Fruit fly (Drosophila melanogaster) whole organism, embryonic: ENCODE data around the gene cbt.

Source experiments
- B-H1 ChIP-seq: fragments of 200-800 bp; sonication (Bioruptor generic); IDR thresholded peaks from 3 replicates; pipeline ENCODE4 v1.3.6; 2022; ENCODE audit warnings: missing biosample characterization, missing genetic modification characterization
- CG10267 ChIP-seq: fragments of 200-800 bp; sonication (Bioruptor generic); optimal IDR thresholded peaks from 2 replicates; lab custom pipeline; 2018; ENCODE audit warnings: missing biosample characterization, mild to moderate bottlenecking, missing genetic modification characterization, moderate library complexity
- CG10654 ChIP-seq: fragments of 200-800 bp; sonication (Bioruptor generic); optimal IDR thresholded peaks from 2 replicates; lab custom pipeline; 2016; ENCODE audit warnings: missing biosample characterization, missing genetic modification characterization
- CG11247 ChIP-seq: fragments of 200-800 bp; sonication (Bioruptor generic); IDR thresholded peaks from 2 replicates; pipeline ENCODE4 v1.3.6; 2022; ENCODE audit warnings: missing biosample characterization, missing genetic modification characterization
- CG14441 ChIP-seq: fragments of 200-800 bp; sonication (Bioruptor generic); IDR thresholded peaks from 2 replicates; pipeline ENCODE4 v1.3.6; 2022; ENCODE audit warnings: missing biosample characterization, missing genetic modification characterization
- CG14710 ChIP-seq: fragments of 200-800 bp; sonication (Bioruptor generic); optimal IDR thresholded peaks from 3 replicates; lab custom pipeline; 2019; ENCODE audit warnings: missing biosample characterization, mild to moderate bottlenecking, missing genetic modification characterization, moderate library complexity
- CG2889 ChIP-seq: fragments of 200-800 bp; sonication (Bioruptor generic); IDR thresholded peaks from 3 replicates; pipeline ENCODE4 v1.3.6; 2022; ENCODE audit warnings: missing biosample characterization, missing genetic modification characterization
- CG30431 ChIP-seq: fragments of 200-800 bp; sonication (Bioruptor generic); optimal IDR thresholded peaks from 2 replicates; lab custom pipeline; 2017; ENCODE audit warnings: missing biosample characterization, missing genetic modification characterization
- CG32767 ChIP-seq: fragments of 200-800 bp; sonication (Bioruptor generic); IDR thresholded peaks from 2 replicates; pipeline ENCODE4 v1.3.6; 2022; ENCODE audit warnings: missing biosample characterization, missing genetic modification characterization
- CG4820 ChIP-seq: fragments of 200-800 bp; sonication (Bioruptor generic); optimal IDR thresholded peaks from 3 replicates; lab custom pipeline; 2016; ENCODE audit warnings: missing biosample characterization, missing genetic modification characterization
- CG6272 ChIP-seq: fragments of 200-800 bp; sonication (Bioruptor generic); IDR thresholded peaks from 2 replicates; pipeline ENCODE4 v1.3.6; 2022; ENCODE audit warnings: missing biosample characterization, missing genetic modification characterization
- CG8290 ChIP-seq, 3 experiments: fragments of 200-800 bp; sonication (Bioruptor generic); optimal IDR thresholded peaks; 2 replicates each; lab custom pipeline; 2016 to 2019; ENCODE audit warnings: missing biosample characterization in 3 of 3, missing genetic modification characterization in 3 of 3, mild to moderate bottlenecking in 2 of 3, moderate library complexity in 1 of 3
- CG9437 ChIP-seq: fragments of 200-800 bp; sonication (Bioruptor generic); optimal IDR thresholded peaks from 2 replicates; lab custom pipeline; 2018; ENCODE audit warnings: missing biosample characterization, mild to moderate bottlenecking, missing genetic modification characterization
- CG9797 ChIP-seq: fragments of 200-800 bp; sonication (Bioruptor generic); optimal IDR thresholded peaks from 3 replicates; lab custom pipeline; 2018; ENCODE audit warnings: missing biosample characterization, mild to moderate bottlenecking, missing genetic modification characterization
- Dref ChIP-seq: fragments of 200-800 bp; sonication (Bioruptor generic); IDR thresholded peaks from 2 replicates; pipeline ENCODE4 v1.3.6; 2022; ENCODE audit warnings: missing biosample characterization, missing genetic modification characterization
- E2f2 ChIP-seq: fragments of 200-800 bp; sonication (Bioruptor generic); IDR thresholded peaks from 2 replicates; pipeline ENCODE4 v1.3.6; 2022; ENCODE audit warnings: missing biosample characterization, missing genetic modification characterization
- ERR ChIP-seq: fragments of 200-800 bp; sonication (Bioruptor generic); optimal IDR thresholded peaks from 2 replicates; lab custom pipeline; 2016; ENCODE audit warnings: missing biosample characterization, missing genetic modification characterization
- HLHmδ ChIP-seq: fragments of 200-800 bp; sonication (Bioruptor generic); optimal IDR thresholded peaks from 2 replicates; lab custom pipeline; 2018; ENCODE audit warnings: missing biosample characterization, mild to moderate bottlenecking, missing genetic modification characterization, moderate library complexity
- Med ChIP-seq: fragments of 200-800 bp; sonication (Bioruptor generic); peaks from one replicate; lab custom pipeline; 2016; ENCODE audit warnings: missing biosample characterization, missing genetic modification characterization, mild to moderate bottlenecking, inconsistent platforms, moderate library complexity
- NK7.1 ChIP-seq: fragments of 200-800 bp; sonication (Bioruptor generic); optimal IDR thresholded peaks from 3 replicates; lab custom pipeline; 2016; ENCODE audit warnings: missing biosample characterization, missing genetic modification characterization
- Poxn ChIP-seq: fragments of 200-800 bp; sonication (Bioruptor generic); IDR thresholded peaks from 2 replicates; pipeline ENCODE4 v1.3.6; 2022; ENCODE audit warnings: missing biosample characterization, missing genetic modification characterization
- Spps ChIP-seq: fragments of 200-800 bp; sonication (Bioruptor generic); optimal IDR thresholded peaks from 2 replicates; lab custom pipeline; 2018; ENCODE audit warnings: missing biosample characterization, mild to moderate bottlenecking, missing genetic modification characterization
- al ChIP-seq: fragments of 200-800 bp; sonication (Bioruptor generic); IDR thresholded peaks from 2 replicates; pipeline ENCODE4 v1.3.6; 2022; ENCODE audit warnings: missing biosample characterization, missing genetic modification characterization
- aop ChIP-seq: fragments of 200-800 bp; sonication (Bioruptor generic); IDR thresholded peaks from 2 replicates; pipeline ENCODE4 v1.3.6; 2022; ENCODE audit warnings: missing biosample characterization, missing genetic modification characterization
- ash1 ChIP-seq: fragments of 200-800 bp; sonication (Bioruptor generic); optimal IDR thresholded peaks from 2 replicates; lab custom pipeline; 2018; ENCODE audit warnings: missing biosample characterization, mild to moderate bottlenecking, missing genetic modification characterization
- cg ChIP-seq: fragments of 200-800 bp; sonication (Bioruptor generic); optimal IDR thresholded peaks from 3 replicates; lab custom pipeline; 2019; ENCODE audit warnings: missing biosample characterization, mild to moderate bottlenecking, missing genetic modification characterization, moderate library complexity
- chinmo ChIP-seq: fragments of 200-800 bp; sonication (Bioruptor generic); IDR thresholded peaks from 4 replicates; pipeline ENCODE4 v1.3.6; 2022; ENCODE audit warnings: missing biosample characterization, missing genetic modification characterization; ENCODE audit not compliant: partially characterized antibody
- chm ChIP-seq: fragments of 200-800 bp; sonication (Bioruptor generic); IDR thresholded peaks from 2 replicates; pipeline ENCODE4 v1.3.6; 2022; ENCODE audit warnings: missing biosample characterization, missing genetic modification characterization
- corto ChIP-seq: fragments of 200-800 bp; sonication (Bioruptor generic); optimal IDR thresholded peaks from 2 replicates; lab custom pipeline; 2016; ENCODE audit warnings: missing biosample characterization, mild to moderate bottlenecking, missing genetic modification characterization, moderate library complexity
- dati ChIP-seq: fragments of 200-800 bp; sonication (Bioruptor generic); IDR thresholded peaks from 2 replicates; pipeline ENCODE4 v1.3.6; 2022; ENCODE audit warnings: missing biosample characterization, missing genetic modification characterization
- dimm ChIP-seq: fragments of 200-800 bp; sonication (Bioruptor generic); IDR thresholded peaks from 2 replicates; pipeline ENCODE4 v1.3.6; 2022; ENCODE audit warnings: missing biosample characterization, missing genetic modification characterization
- dmrt11E ChIP-seq: fragments of 200-800 bp; sonication (Bioruptor generic); optimal IDR thresholded peaks from 3 replicates; lab custom pipeline; 2018; ENCODE audit warnings: missing biosample characterization, mild to moderate bottlenecking, missing genetic modification characterization, moderate library complexity
- dysf ChIP-seq: fragments of 200-800 bp; sonication (Bioruptor generic); IDR thresholded peaks from 3 replicates; pipeline ENCODE4 v1.3.6; 2022; ENCODE audit warnings: missing biosample characterization, missing genetic modification characterization
- ewg ChIP-seq: fragments of 200-800 bp; sonication (Bioruptor generic); optimal IDR thresholded peaks from 3 replicates; lab custom pipeline; 2017; ENCODE audit warnings: mild to moderate bottlenecking, missing biosample characterization, missing genetic modification reagents, missing genetic modification characterization
- ftz-f1 ChIP-seq: fragments of 200-800 bp; sonication (Bioruptor generic); optimal IDR thresholded peaks from 2 replicates; lab custom pipeline; 2016; ENCODE audit warnings: missing biosample characterization, missing genetic modification characterization
- gfzf ChIP-seq: fragments of 200-800 bp; sonication (Bioruptor generic); optimal IDR thresholded peaks from 2 replicates; lab custom pipeline; 2016; ENCODE audit warnings: missing biosample characterization, mild to moderate bottlenecking, missing genetic modification characterization, moderate library complexity
- grau ChIP-seq: fragments of 200-800 bp; optimal IDR thresholded peaks from 3 replicates; lab custom pipeline; 2019; ENCODE audit warnings: missing biosample characterization, mild to moderate bottlenecking, missing genetic modification characterization, moderate library complexity
- h ChIP-seq: fragments of >200 bp; optimal IDR thresholded peaks from 2 replicates; lab custom pipeline; 2017
- ind ChIP-seq: fragments of 200-800 bp; sonication (Bioruptor generic); optimal IDR thresholded peaks from 3 replicates; lab custom pipeline; 2016; ENCODE audit warnings: missing biosample characterization, missing genetic modification characterization
- kay ChIP-seq: fragments of 200-800 bp; sonication (Bioruptor generic); optimal IDR thresholded peaks from 2 replicates; lab custom pipeline; 2016; ENCODE audit warnings: missing biosample characterization, missing genetic modification characterization
- lab ChIP-seq: fragments of 200-800 bp; sonication (Bioruptor generic); optimal IDR thresholded peaks from 3 replicates; lab custom pipeline; 2017; ENCODE audit warnings: missing biosample characterization, missing genetic modification characterization, mild to moderate bottlenecking, moderate library complexity, missing genetic modification reagents
- lilli ChIP-seq: fragments of 200-800 bp; sonication (Bioruptor generic); optimal IDR thresholded peaks from 3 replicates; lab custom pipeline; 2016; ENCODE audit warnings: missing biosample characterization, missing genetic modification characterization
- lov ChIP-seq, 2 experiments: fragments of 200-800 bp in 1 of 2; fragments of >200 bp in 1 of 2; sonication (Bioruptor generic) in 1 of 2; IDR thresholded peaks in 1 of 2; optimal IDR thresholded peaks in 1 of 2; 2 replicates in 1 of 2; 3 replicates in 1 of 2; pipeline versions ENCODE4 v1.3.6 to Lab custom; 2017 to 2022; ENCODE audit warnings: missing biosample characterization in 1 of 2, missing genetic modification characterization in 1 of 2
- nerfin-1 ChIP-seq: fragments of 200-800 bp; sonication (Bioruptor generic); optimal IDR thresholded peaks from 3 replicates; lab custom pipeline; 2019; ENCODE audit warnings: missing biosample characterization, mild to moderate bottlenecking, missing genetic modification characterization, moderate library complexity
- nerfin-2 ChIP-seq: fragments of 200-800 bp; sonication (Bioruptor generic); IDR thresholded peaks from 2 replicates; pipeline ENCODE4 v1.3.6; 2022; ENCODE audit warnings: missing biosample characterization, missing genetic modification characterization; ENCODE audit not compliant: partially characterized antibody
- pho ChIP-seq: fragments of 200-800 bp; sonication (Bioruptor generic); optimal IDR thresholded peaks from 2 replicates; lab custom pipeline; 2016; ENCODE audit warnings: missing biosample characterization, missing genetic modification characterization
- rib ChIP-seq: fragments of 200-800 bp; sonication (Bioruptor generic); IDR thresholded peaks from 2 replicates; pipeline ENCODE4 v1.3.6; 2022; ENCODE audit warnings: missing biosample characterization, missing genetic modification characterization
- run ChIP-seq: fragments of 200-800 bp; sonication (Bioruptor generic); optimal IDR thresholded peaks from 3 replicates; lab custom pipeline; 2018; ENCODE audit warnings: missing biosample characterization, mild to moderate bottlenecking, missing genetic modification characterization
- sens-2 ChIP-seq: fragments of 200-800 bp; sonication (Bioruptor generic); IDR thresholded peaks from 2 replicates; pipeline ENCODE4 v1.3.6; 2022; ENCODE audit warnings: missing biosample characterization, missing genetic modification characterization
- slbo ChIP-seq: fragments of 200-800 bp; sonication (Bioruptor generic); IDR thresholded peaks from 2 replicates; pipeline ENCODE4 v1.3.6; 2022; ENCODE audit warnings: missing biosample characterization, missing genetic modification characterization
- tll ChIP-seq, 2 experiments: fragments of 200-800 bp in 1 of 2; fragments of >200 bp in 1 of 2; sonication (Bioruptor generic) in 1 of 2; optimal IDR thresholded peaks; 2 replicates each; lab custom pipeline; 2017 to 2019; ENCODE audit warnings: missing biosample characterization in 2 of 2, missing genetic modification characterization in 2 of 2, mild to moderate bottlenecking in 1 of 2, moderate library complexity in 1 of 2

Gene cbt

DNA sequence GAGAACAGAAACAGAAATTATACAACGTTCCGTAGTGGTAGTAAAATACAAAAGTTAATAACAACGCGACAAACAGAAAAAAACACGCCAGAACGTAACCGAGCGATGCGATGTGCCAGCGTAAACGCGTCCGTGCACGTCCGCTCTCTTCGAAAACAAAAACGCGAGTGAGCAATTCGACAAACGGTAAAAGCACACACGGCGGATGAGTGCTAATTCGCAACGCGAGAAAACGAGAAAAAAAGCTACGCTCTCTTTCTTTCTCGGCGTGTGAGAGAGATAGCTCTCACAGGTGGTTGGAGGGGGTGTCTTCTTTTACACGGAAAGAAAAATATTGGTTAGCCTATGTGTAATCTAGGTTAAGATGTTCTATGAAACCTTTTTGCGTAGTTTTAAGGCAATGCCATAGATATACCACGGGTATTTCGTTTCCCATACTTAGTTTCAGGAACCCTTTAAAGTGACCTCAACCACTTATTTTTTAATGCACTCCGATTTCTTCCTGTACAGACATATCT is 7.4 kb downstream of the cbt start, which contains the start of gene CG4297 (continued):
- TF ChIP-seq CG30431 (GFP tag; lab: Kevin White, UChicago) = peak; percentile 86
- peak; percentile 94 for TF ChIP-seq CG9437 (GFP tag; lab: Kevin White, UChicago)
- peak; percentile 75 for TF ChIP-seq ash1
- TF ChIP-seq ewg (GFP tag; lab: Kevin White, UChicago) = peak; percentile 85
- TF ChIP-seq E2f2 (GFP tag; lab: Robert Waterston, UW) = no peak
- no peak for TF ChIP-seq CG9797 (GFP tag; lab: Kevin White, UChicago)
- peak; percentile 82 for TF ChIP-seq CG10267 (tag; lab: Kevin White, UChicago)
- TF ChIP-seq CG11247 (GFP tag; lab: Robert Waterston, UW) = no peak
- TF ChIP-seq dysf = no peak
- TF ChIP-seq Poxn = no peak
- peak; percentile 90 for TF ChIP-seq CG6272
- TF ChIP-seq CG4820 (GFP tag; lab: Kevin White, UChicago) = peak; percentile 90
- peak; percentile 45 for TF ChIP-seq corto (GFP tag; lab: Kevin White, UChicago)
- peak; percentile 85 for TF ChIP-seq NK7.1
- TF ChIP-seq rib (GFP tag; lab: Robert Waterston, UW) = no peak
- TF ChIP-seq CG8290 (GFP tag; optimal IDR thresholded peaks at IDR 0.05; lab: Kevin White, UChicago) = peak; percentile 80
- TF ChIP-seq CG8290 (tag; optimal IDR thresholded peaks at IDR 0.05; lab: Kevin White, UChicago) = peak; percentile 48 to 96
- peak; percentile 92 for TF ChIP-seq grau (tag; lab: Kevin White, UChicago)
- peak; percentile 94 for TF ChIP-seq ind (GFP tag; lab: Kevin White, UChicago)
- peak; percentile 97 for TF ChIP-seq lab (GFP tag; lab: Kevin White, UChicago)
- TF ChIP-seq chinmo (GFP tag; lab: Robert Waterston, UW) = no peak
- TF ChIP-seq Med (GFP tag; lab: Kevin White, UChicago) = peak; percentile 99
- no peak for TF ChIP-seq slbo (GFP tag; lab: Robert Waterston, UW)
- no peak for TF ChIP-seq h
- TF ChIP-seq dimm = no peak
- no peak for TF ChIP-seq chm (GFP tag; lab: Robert Waterston, UW)
- TF ChIP-seq pho (GFP tag; lab: Kevin White, UChicago) = peak; percentile 94
- TF ChIP-seq CG32767 = no peak
- no peak for TF ChIP-seq nerfin-2
- TF ChIP-seq CG10654 (GFP tag; lab: Kevin White, UChicago) = peak; percentile 92
- no peak for TF ChIP-seq sens-2 (GFP tag; lab: Robert Waterston, UW)
- TF ChIP-seq CG14441 = no peak
- peak; percentile 70 for TF ChIP-seq Spps (tag; lab: Kevin White, UChicago)
- peak; percentile 89 for TF ChIP-seq nerfin-1 (tag; lab: Kevin White, UChicago)
- peak; percentile 15 for TF ChIP-seq ftz-f1 (GFP tag; lab: Kevin White, UChicago)
- peak; percentile 89 for TF ChIP-seq ERR (GFP tag; lab: Kevin White, UChicago)
- no peak for TF ChIP-seq CG2889 (GFP tag; lab: Robert Waterston, UW)
- TF ChIP-seq dati = no peak
- peak; percentile 4 for TF ChIP-seq HLHmδ (GFP tag; lab: Kevin White, UChicago)
- peak; percentile 60 for TF ChIP-seq dmrt11E (tag; lab: Kevin White, UChicago)
- peak; percentile 87 for TF ChIP-seq run (tag; lab: Kevin White, UChicago)
- TF ChIP-seq B-H1 (GFP tag; lab: Robert Waterston, UW) = no peak
- no peak for TF ChIP-seq tll (GFP tag; optimal IDR thresholded peaks at IDR 0.05; lab: Kevin White, UChicago)
- no peak for TF ChIP-seq Dref (GFP tag; lab: Robert Waterston, UW)
- peak; percentile 88 for TF ChIP-seq kay (GFP tag; lab: Kevin White, UChicago)
- TF ChIP-seq lilli (GFP tag; lab: Kevin White, UChicago) = peak; percentile 95
- TF ChIP-seq CG14710 (tag; lab: Kevin White, UChicago) = peak; percentile 75
- no peak for TF ChIP-seq al
- TF ChIP-seq gfzf (GFP tag; lab: Kevin White, UChicago) = no peak
- no peak for TF ChIP-seq lov (optimal IDR thresholded peaks at IDR 0.05; lab: Kevin White, UChicago)
- no peak for TF ChIP-seq lov (GFP tag; IDR thresholded peaks at IDR 0.05; lab: Robert Waterston, UW)
- TF ChIP-seq cg (GFP tag; lab: Kevin White, UChicago) = no peak
- TF ChIP-seq aop (GFP tag; lab: Robert Waterston, UW) = no peak
